Worm (Caenorhabditis elegans): Measurements from ENCODE around the gene str-187.
A peak's percentile ranks its signal among the peaks of the same experiment; 100 is the strongest.

str-187 gene

ce11 chrIV:17285263-17285662 lies 19.9 kb downstream of the str-187 start:
- TF ChIP-seq nhr-76 (tag; optimal IDR thresholded peaks at IDR 0.05) (no peak), lin-39 (tag; optimal IDR thresholded peaks at IDR 0.05) (peak; percentile 35), eor-1 (tag; optimal IDR thresholded peaks at IDR 0.05) (no peak), unc-39 (tag; optimal IDR thresholded peaks at IDR 0.05) (no peak), fkh-10 (GFP tag; optimal IDR thresholded peaks at IDR 0.05) (peak; percentile 33), snpc-4 (tag; optimal IDR thresholded peaks at IDR 0.05) (peak; percentile 29), nfya-1 (tag; optimal IDR thresholded peaks at IDR 0.05; ENCODE audit: insufficient read depth) (peak; percentile 49)

- TF ChIP-seq ztf-11 (tag; optimal IDR thresholded peaks at IDR 0.05), result no peak
- no peak for TF ChIP-seq fkh-2 (tag; optimal IDR thresholded peaks at IDR 0.05)
- TF ChIP-seq pqm-1 (tag; optimal IDR thresholded peaks at IDR 0.05), result no peak
- no peak for TF ChIP-seq nhr-12 (tag; optimal IDR thresholded peaks at IDR 0.05)
- TF ChIP-seq nhr-28 (tag; optimal IDR thresholded peaks at IDR 0.05), result no peak
- TF ChIP-seq nhr-25 (tag; optimal IDR thresholded peaks at IDR 0.05), result no peak
- TF ChIP-seq hmg-11 (tag; optimal IDR thresholded peaks at IDR 0.05), result no peak
- TF ChIP-seq egl-5 (tag; optimal IDR thresholded peaks at IDR 0.05), result peak; percentile 13
- TF ChIP-seq elt-2 (tag; optimal IDR thresholded peaks at IDR 0.05), result peak; percentile 3
These were observed 22.7 kb downstream of the str-187 start, which contains the start of gene zipt-7.1 for ce11 chrIV:17287908-17288675. zipt-7.1 (minus strand) TSS chrIV:17288139.

DNA sequence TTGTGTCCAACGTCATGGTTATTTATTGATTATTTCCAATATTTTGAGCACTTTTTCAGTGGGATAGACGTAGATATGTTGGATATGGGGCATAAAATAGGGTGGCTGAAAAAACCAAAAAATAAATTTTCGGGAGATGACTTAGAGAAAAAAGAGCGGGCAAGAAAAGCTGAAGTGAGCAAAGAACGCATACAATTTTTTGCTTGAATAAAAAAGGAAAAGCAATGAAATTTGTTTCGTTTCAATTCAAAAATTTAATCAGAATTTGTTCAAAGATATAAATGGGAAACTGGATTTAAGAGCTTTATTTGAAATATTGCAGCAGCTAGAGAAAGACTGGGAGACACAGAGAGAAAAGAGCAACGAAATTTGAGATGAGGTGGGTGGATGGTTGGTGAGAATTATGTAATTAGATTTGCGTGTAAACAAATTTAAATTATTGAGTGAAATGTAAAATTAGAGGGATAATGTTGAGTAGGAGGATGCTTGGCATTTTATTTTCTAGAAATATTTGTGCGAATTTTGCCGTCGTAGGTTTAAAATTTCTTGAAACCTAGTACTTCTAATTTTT lies 26.3 kb downstream of the str-187 start, which contains the start of the genes T28F3.11 and slc-17.4:
T28F3.11 (minus strand) TSS at position 51 of the 571 bp plus-strand sequence.
slc-17.4 (minus strand) TSS at position 105 of the 571 bp plus-strand sequence.
- TF ChIP-seq nhr-28 (tag; optimal IDR thresholded peaks at IDR 0.05) (no peak), daf-12 (tag; optimal IDR thresholded peaks at IDR 0.05) (no peak), nhr-23 (tag; optimal IDR thresholded peaks at IDR 0.05) (no peak), lin-39 (tag; optimal IDR thresholded peaks at IDR 0.05) (no peak), sea-2 (GFP tag; optimal IDR thresholded peaks at IDR 0.05) (no peak), nhr-11 (tag; optimal IDR thresholded peaks at IDR 0.05) (no peak), mml-1 (tag; optimal IDR thresholded peaks at IDR 0.05) (no peak)

DNA sequence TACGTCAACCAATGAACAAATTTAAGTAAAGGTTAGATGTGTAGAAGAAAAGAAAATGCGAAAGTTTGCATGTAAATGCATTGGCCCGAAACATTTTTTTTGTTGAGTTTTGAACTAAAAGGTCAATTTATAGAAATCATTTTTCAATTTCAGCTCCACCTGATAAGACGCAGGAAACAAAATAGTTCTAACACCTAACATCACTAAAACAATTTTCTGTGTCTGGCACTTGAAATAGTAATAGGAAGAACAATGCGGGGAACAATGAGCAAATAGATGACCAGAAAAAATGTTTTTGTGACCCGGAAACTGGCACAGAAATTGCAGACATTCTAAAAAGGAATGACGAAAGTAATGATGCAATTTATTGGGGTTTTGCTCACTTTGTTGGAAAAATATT lies 27.0 kb downstream of the str-187 start:
- TF ChIP-seq pqm-1 (tag; optimal IDR thresholded peaks at IDR 0.05), result peak; percentile 72
- no peak for TF ChIP-seq pha-4 (tag; optimal IDR thresholded peaks at IDR 0.05)
- TF ChIP-seq unc-39 (tag; optimal IDR thresholded peaks at IDR 0.05), result no peak
- TF ChIP-seq ztf-4 (tag; optimal IDR thresholded peaks at IDR 0.05), result no peak
- TF ChIP-seq mml-1 (tag; optimal IDR thresholded peaks at IDR 0.05), result no peak
- no peak for TF ChIP-seq ceh-16 (tag; optimal IDR thresholded peaks at IDR 0.05)
- TF ChIP-seq tbx-2 (tag; optimal IDR thresholded peaks at IDR 0.05), result no peak
- TF ChIP-seq lin-39 (tag; optimal IDR thresholded peaks at IDR 0.05), result no peak
- TF ChIP-seq elt-3 (tag; optimal IDR thresholded peaks at IDR 0.05), result no peak
- no peak for TF ChIP-seq unc-62 (GFP tag; optimal IDR thresholded peaks at IDR 0.05)
- TF ChIP-seq aly-2 (tag; optimal IDR thresholded peaks at IDR 0.05), result no peak
- TF ChIP-seq elt-2 (tag; optimal IDR thresholded peaks at IDR 0.05), result peak; percentile 59
- no peak for TF ChIP-seq nhr-77 (tag; optimal IDR thresholded peaks at IDR 0.05)
- TF ChIP-seq ceh-82 (tag; optimal IDR thresholded peaks at IDR 0.05), result no peak
- no peak for TF ChIP-seq fos-1 (tag; optimal IDR thresholded peaks at IDR 0.05)

DNA sequence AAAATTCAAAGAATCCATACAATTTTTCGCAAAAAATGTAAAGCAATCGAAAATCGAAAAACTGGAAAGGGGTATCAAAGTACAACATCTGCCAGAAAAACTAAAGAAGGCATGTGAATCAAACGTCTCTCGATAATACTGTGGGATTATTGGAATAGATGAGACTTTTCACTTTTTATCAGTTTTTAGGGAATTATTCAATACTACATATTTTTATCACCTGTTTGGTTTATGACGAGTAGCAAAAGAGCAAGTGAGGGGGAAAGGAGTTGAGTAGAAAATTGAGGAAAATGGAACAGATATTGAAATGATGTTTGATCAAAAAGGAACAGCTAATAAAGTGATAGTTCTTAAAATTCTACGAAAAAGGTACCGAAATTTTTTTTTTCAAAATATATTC lies 27.7 kb downstream of the str-187 start:
- TF ChIP-seq jun-1 (tag; optimal IDR thresholded peaks at IDR 0.05) (no peak), nhr-76 (tag; optimal IDR thresholded peaks at IDR 0.05) (no peak), elt-2 (tag; optimal IDR thresholded peaks at IDR 0.05) (peak; percentile 59), fkh-10 (GFP tag; optimal IDR thresholded peaks at IDR 0.05) (no peak), ceh-9 (tag; optimal IDR thresholded peaks at IDR 0.05) (no peak), unc-62 (GFP tag; optimal IDR thresholded peaks at IDR 0.05) (no peak), elt-1 (tag; optimal IDR thresholded peaks at IDR 0.05) (no peak), ceh-82 (tag; optimal IDR thresholded peaks at IDR 0.05) (no peak), nfya-1 (tag; optimal IDR thresholded peaks at IDR 0.05; ENCODE audit: insufficient read depth) (no peak), pqm-1 (tag; optimal IDR thresholded peaks at IDR 0.05) (peak; percentile 55)

Measured in whole organism, L3 larva.